Worm (Caenorhabditis elegans): Measurements from ENCODE around the gene T05C3.2.

DNA sequence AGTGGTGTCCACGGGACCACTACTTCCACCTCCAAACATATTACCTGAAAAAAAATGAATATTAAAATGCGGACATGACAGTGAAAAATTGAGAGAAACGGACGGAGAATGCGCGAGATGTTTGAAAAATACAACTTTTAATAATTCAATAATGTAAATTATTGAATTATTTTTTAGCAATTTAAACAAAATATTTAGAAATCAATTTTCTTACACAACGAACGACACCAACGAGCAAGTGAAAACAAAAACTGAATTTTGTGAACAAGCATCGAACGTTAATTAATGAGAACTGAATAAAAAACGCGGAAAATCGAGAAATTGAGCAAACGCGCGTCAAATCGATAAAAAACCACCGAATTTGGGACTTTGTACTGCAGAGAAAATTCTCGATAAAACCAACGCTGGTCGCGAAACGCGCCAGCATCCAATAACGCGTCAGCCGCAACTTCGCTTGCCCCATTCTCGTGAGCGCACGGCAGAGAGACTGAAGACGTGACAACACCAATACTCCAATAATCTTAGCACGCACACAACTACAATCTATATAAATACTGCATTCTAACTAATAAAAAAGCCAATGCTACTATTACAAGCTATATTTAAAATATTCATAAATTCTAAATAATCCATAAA, 11.4 kb downstream of the T05C3.2 start, which contains the start of the genes dnj-19 and nhr-47:
- TF ChIP-seq tbx-7 (tag; optimal IDR thresholded peaks at IDR 0.05) (no peak), gmeb-2 (tag; optimal IDR thresholded peaks at IDR 0.05) (peak; percentile 50), pha-4 (tag; optimal IDR thresholded peaks at IDR 0.05) (no peak), pax-1 (tag; optimal IDR thresholded peaks at IDR 0.05) (no peak), Y22D7AL.16 (tag; optimal IDR thresholded peaks at IDR 0.05) (peak; percentile 49), ahr-1 (tag; optimal IDR thresholded peaks at IDR 0.05) (no peak), ceh-34 (tag; optimal IDR thresholded peaks at IDR 0.05) (peak; percentile 83), ama-1 (optimal IDR thresholded peaks at IDR 0.05) (no peak), nhr-11 (tag; optimal IDR thresholded peaks at IDR 0.05) (no peak), K02D7.2 (tag; optimal IDR thresholded peaks at IDR 0.05) (no peak)
